Worm (Caenorhabditis elegans) whole organism, L2 larva: Measurements from ENCODE around the gene ptr-3.

Experiments used
- fos-1 ChIP-seq: fragments of 150-350 bp; optimal IDR thresholded peaks from 2 replicates; lab custom pipeline; 2014; ENCODE audit warnings: missing biosample characterization, missing genetic modification characterization
- lin-39 ChIP-seq: fragments of 150-350 bp; optimal IDR thresholded peaks from 2 replicates; lab custom pipeline; 2014; ENCODE audit warnings: missing biosample characterization, missing genetic modification reagents, missing genetic modification characterization
- nhr-11 ChIP-seq: fragments of 150-350 bp; optimal IDR thresholded peaks from 2 replicates; lab custom pipeline; 2014; ENCODE audit warnings: missing biosample characterization, missing genetic modification characterization
- nhr-77 ChIP-seq: fragments of 150-350 bp; optimal IDR thresholded peaks from 2 replicates; lab custom pipeline; 2014; ENCODE audit warnings: missing biosample characterization, missing genetic modification characterization
- sem-4 ChIP-seq: fragments of 150-350 bp; optimal IDR thresholded peaks from 2 replicates; lab custom pipeline; 2014; ENCODE audit warnings: missing biosample characterization, missing genetic modification reagents, missing genetic modification characterization
- snpc-4 ChIP-seq: fragments of 150-350 bp; optimal IDR thresholded peaks from 2 replicates; lab custom pipeline; 2014; ENCODE audit warnings: missing biosample characterization, missing genetic modification characterization

ce11 chrII:385258-385657 lies 17.9 kb upstream of the ptr-3 start, which contains the start of gene C03H5.5:
- TF ChIP-seq snpc-4 (tag; lab: Kevin White, UChicago) (no peak), lin-39 (no peak), fos-1 (tag; lab: Kevin White, UChicago) (no peak), sem-4 (no peak), nhr-77 (no peak), nhr-11 (tag; lab: Kevin White, UChicago) (no peak)
